Fruit fly (Drosophila melanogaster) whole organism, embryonic: Measurements from ENCODE around the gene CG14282.
A peak's percentile ranks its signal among the peaks of the same experiment; 100 is the strongest.

ENCODE experiments used
- Bgb ChIP-seq: fragments of 200-800 bp; sonication (Bioruptor generic); IDR thresholded peaks from 2 replicates; pipeline ENCODE4 v1.3.6; 2022; ENCODE audit warnings: missing biosample characterization, missing genetic modification characterization; ENCODE audit not compliant: partially characterized antibody
- CG10267 ChIP-seq: fragments of 200-800 bp; sonication (Bioruptor generic); optimal IDR thresholded peaks from 2 replicates; lab custom pipeline; 2018; ENCODE audit warnings: missing biosample characterization, mild to moderate bottlenecking, missing genetic modification characterization, moderate library complexity
- CG11695 ChIP-seq: fragments of 200-800 bp; sonication (Bioruptor generic); IDR thresholded peaks from 3 replicates; pipeline ENCODE4 v1.3.6; 2022; ENCODE audit warnings: missing biosample characterization, missing genetic modification characterization
- CG12391 ChIP-seq: fragments of 200-800 bp; sonication (Bioruptor generic); optimal IDR thresholded peaks from 3 replicates; lab custom pipeline; 2018; ENCODE audit warnings: missing biosample characterization, mild to moderate bottlenecking, missing genetic modification characterization, moderate library complexity
- CG13123 ChIP-seq: fragments of 200-800 bp; sonication (Bioruptor generic); optimal IDR thresholded peaks from 2 replicates; lab custom pipeline; 2016; ENCODE audit warnings: missing biosample characterization, missing genetic modification characterization
- CG13287 ChIP-seq: fragments of 200-800 bp; sonication (Bioruptor generic); IDR thresholded peaks from 2 replicates; pipeline ENCODE4 v1.3.6; 2022; ENCODE audit warnings: missing biosample characterization, missing genetic modification characterization; ENCODE audit not compliant: partially characterized antibody
- CG14441 ChIP-seq: fragments of 200-800 bp; sonication (Bioruptor generic); IDR thresholded peaks from 2 replicates; pipeline ENCODE4 v1.3.6; 2022; ENCODE audit warnings: missing biosample characterization, missing genetic modification characterization
- CG15269 ChIP-seq: fragments of 200-800 bp; sonication (Bioruptor generic); optimal IDR thresholded peaks from 2 replicates; lab custom pipeline; 2018; ENCODE audit warnings: missing biosample characterization, mild to moderate bottlenecking, missing genetic modification characterization, moderate library complexity
- CG1529 ChIP-seq: fragments of 200-800 bp; sonication (Bioruptor generic); optimal IDR thresholded peaks from 3 replicates; lab custom pipeline; 2018; ENCODE audit warnings: missing biosample characterization, missing genetic modification characterization
- CG16815 ChIP-seq: fragments of 200-800 bp; sonication (Bioruptor generic); optimal IDR thresholded peaks from 3 replicates; lab custom pipeline; 2017; ENCODE audit warnings: missing biosample characterization, mild to moderate bottlenecking, missing genetic modification characterization
- CG17385 ChIP-seq: fragments of 200-800 bp; sonication (Bioruptor generic); optimal IDR thresholded peaks from 3 replicates; lab custom pipeline; 2018; ENCODE audit warnings: missing biosample characterization, mild to moderate bottlenecking, missing genetic modification characterization
- CG2120 ChIP-seq: fragments of 200-800 bp; sonication (Bioruptor generic); optimal IDR thresholded peaks from 3 replicates; lab custom pipeline; 2016; ENCODE audit warnings: missing biosample characterization, missing genetic modification characterization
- CG30020 ChIP-seq: fragments of 200-800 bp; optimal IDR thresholded peaks from 2 replicates; lab custom pipeline; 2019; ENCODE audit warnings: missing biosample characterization, mild to moderate bottlenecking, missing genetic modification characterization, moderate library complexity
- CG30431 ChIP-seq: fragments of 200-800 bp; sonication (Bioruptor generic); optimal IDR thresholded peaks from 2 replicates; lab custom pipeline; 2017; ENCODE audit warnings: missing biosample characterization, missing genetic modification characterization
- CG31441 ChIP-seq: fragments of 200-800 bp; sonication (Bioruptor generic); IDR thresholded peaks from 2 replicates; pipeline ENCODE4 v1.3.6; 2022; ENCODE audit warnings: missing biosample characterization, missing genetic modification characterization
- CG34224 ChIP-seq: fragments of 200-800 bp; sonication (Bioruptor generic); IDR thresholded peaks from 3 replicates; pipeline ENCODE4 v1.3.6; 2022; ENCODE audit warnings: missing biosample characterization, missing genetic modification characterization; ENCODE audit not compliant: partially characterized antibody
- CG3726 ChIP-seq: fragments of 200-800 bp; sonication (Bioruptor generic); IDR thresholded peaks from 3 replicates; pipeline ENCODE4, ENCODE4 v1.3.6; 2022; ENCODE audit warnings: missing biosample characterization, missing genetic modification characterization
- CG4707 ChIP-seq: fragments of 200-800 bp; sonication (Bioruptor generic); optimal IDR thresholded peaks from 2 replicates; lab custom pipeline; 2018; ENCODE audit warnings: missing biosample characterization, mild to moderate bottlenecking, missing genetic modification characterization, moderate library complexity
- CG6254 ChIP-seq: fragments of 200-800 bp; sonication (Bioruptor generic); optimal IDR thresholded peaks from 3 replicates; lab custom pipeline; 2017; ENCODE audit warnings: mild to moderate bottlenecking, missing biosample characterization, missing genetic modification reagents, missing genetic modification characterization
- CG6813 ChIP-seq: fragments of 200-800 bp; sonication (Bioruptor generic); optimal IDR thresholded peaks from 2 replicates; lab custom pipeline; 2017; ENCODE audit warnings: missing biosample characterization, missing genetic modification characterization, mild to moderate bottlenecking, moderate library complexity, missing genetic modification reagents
- CG6854 ChIP-seq: fragments of 200-800 bp; sonication (Bioruptor generic); optimal IDR thresholded peaks from 3 replicates; lab custom pipeline; 2017; ENCODE audit warnings: missing biosample characterization, mild to moderate bottlenecking, missing genetic modification characterization
- CG8290 ChIP-seq, 3 experiments: fragments of 200-800 bp; sonication (Bioruptor generic); optimal IDR thresholded peaks; 2 replicates each; lab custom pipeline; 2016 to 2019; ENCODE audit warnings: missing biosample characterization in 3 of 3, missing genetic modification characterization in 3 of 3, mild to moderate bottlenecking in 2 of 3, moderate library complexity in 1 of 3
- CG9215 ChIP-seq: fragments of 200-800 bp; sonication (Bioruptor generic); IDR thresholded peaks from 2 replicates; pipeline ENCODE4 v1.3.6; 2022; ENCODE audit warnings: missing biosample characterization, missing genetic modification characterization
- D19B ChIP-seq: fragments of 200-800 bp; sonication (Bioruptor generic); optimal IDR thresholded peaks from 2 replicates; lab custom pipeline; 2017; ENCODE audit warnings: missing biosample characterization, mild to moderate bottlenecking, missing genetic modification characterization
- Deaf1 ChIP-seq: fragments of 200-800 bp; optimal IDR thresholded peaks from 3 replicates; lab custom pipeline; 2019; ENCODE audit warnings: missing biosample characterization, mild to moderate bottlenecking, missing genetic modification characterization, moderate library complexity
- Dfd ChIP-seq, 2 experiments: fragments of >200 bp; optimal IDR thresholded peaks; 2 replicates each; lab custom pipeline; 2017; ENCODE audit warnings: missing biosample characterization in 2 of 2, missing genetic modification characterization in 2 of 2
- Ets65A ChIP-seq: fragments of 200-800 bp; sonication (Bioruptor generic); peaks from one replicate; lab custom pipeline; 2016; ENCODE audit warnings: missing biosample characterization, missing genetic modification characterization
- HmgZ ChIP-seq: fragments of 200-800 bp; sonication (Bioruptor generic); optimal IDR thresholded peaks from 2 replicates; lab custom pipeline; 2018; ENCODE audit warnings: missing biosample characterization, mild to moderate bottlenecking, missing genetic modification characterization
- Hr39 ChIP-seq: fragments of >200 bp; optimal IDR thresholded peaks from 2 replicates; lab custom pipeline; 2017
- Meics ChIP-seq: fragments of 200-800 bp; sonication (Bioruptor generic); optimal IDR thresholded peaks from 2 replicates; lab custom pipeline; 2017; ENCODE audit warnings: missing biosample characterization, mild to moderate bottlenecking, missing genetic modification characterization
- Ptx1 ChIP-seq: fragments of 200-800 bp; sonication (Bioruptor generic); IDR thresholded peaks from 2 replicates; pipeline ENCODE4 v1.3.6; 2022; ENCODE audit warnings: missing biosample characterization, missing genetic modification characterization
- TFAM ChIP-seq: fragments of 200-800 bp; sonication (Bioruptor generic); optimal IDR thresholded peaks from 2 replicates; lab custom pipeline; 2017; ENCODE audit warnings: missing biosample characterization, missing genetic modification characterization, inconsistent platforms
- cas ChIP-seq: fragments of 200-800 bp; sonication (Bioruptor generic); IDR thresholded peaks from 2 replicates; pipeline ENCODE4 v1.3.6; 2022; ENCODE audit warnings: missing biosample characterization, missing genetic modification characterization
- chn ChIP-seq: fragments of 200-800 bp; sonication (Bioruptor generic); optimal IDR thresholded peaks from 2 replicates; lab custom pipeline; 2016; ENCODE audit warnings: missing biosample characterization, missing genetic modification characterization
- da ChIP-seq: fragments of 200-800 bp; sonication (Bioruptor generic); optimal IDR thresholded peaks from 2 replicates; lab custom pipeline; 2016; ENCODE audit warnings: missing biosample characterization, missing genetic modification characterization
- dm ChIP-seq: fragments of 200-800 bp; sonication (Bioruptor generic); optimal IDR thresholded peaks from 3 replicates; lab custom pipeline; 2016; ENCODE audit warnings: missing biosample characterization, missing genetic modification characterization
- dysf ChIP-seq: fragments of 200-800 bp; sonication (Bioruptor generic); IDR thresholded peaks from 3 replicates; pipeline ENCODE4 v1.3.6; 2022; ENCODE audit warnings: missing biosample characterization, missing genetic modification characterization
- ewg ChIP-seq: fragments of 200-800 bp; sonication (Bioruptor generic); optimal IDR thresholded peaks from 3 replicates; lab custom pipeline; 2017; ENCODE audit warnings: mild to moderate bottlenecking, missing biosample characterization, missing genetic modification reagents, missing genetic modification characterization
- hb ChIP-seq: fragments of 200-800 bp; sonication (Bioruptor generic); IDR thresholded peaks from 3 replicates; pipeline ENCODE4 v1.3.6; 2022; ENCODE audit warnings: missing biosample characterization, missing genetic modification characterization; ENCODE audit not compliant: partially characterized antibody
- her ChIP-seq: fragments of 200-800 bp; sonication (Bioruptor generic); optimal IDR thresholded peaks from 2 replicates; lab custom pipeline; 2016; ENCODE audit warnings: missing biosample characterization, missing genetic modification characterization
- jigr1 ChIP-seq: fragments of 200-800 bp; sonication (Bioruptor generic); IDR thresholded peaks from 3 replicates; pipeline ENCODE4 v1.3.6; 2022; ENCODE audit warnings: missing biosample characterization, missing genetic modification characterization
- pros ChIP-seq: fragments of 200-800 bp; sonication (Bioruptor generic); optimal IDR thresholded peaks from 3 replicates; lab custom pipeline; 2019; ENCODE audit warnings: missing biosample characterization, mild to moderate bottlenecking, missing genetic modification characterization, moderate library complexity
- psq ChIP-seq: fragments of 200-800 bp; sonication (Bioruptor generic); optimal IDR thresholded peaks from 2 replicates; lab custom pipeline; 2017; ENCODE audit warnings: missing biosample characterization, missing genetic modification characterization
- sob ChIP-seq: fragments of 200-800 bp; sonication (Bioruptor generic); IDR thresholded peaks from 2 replicates; pipeline ENCODE4 v1.3.6; 2022; ENCODE audit warnings: missing biosample characterization, missing genetic modification characterization
- toy ChIP-seq: fragments of 200-800 bp; sonication (Bioruptor generic); IDR thresholded peaks from 2 replicates; pipeline ENCODE4 v1.3.6; 2022; ENCODE audit warnings: missing biosample characterization, missing genetic modification characterization
- trh ChIP-seq: fragments of 200-800 bp; sonication (Bioruptor generic); optimal IDR thresholded peaks from 2 replicates; lab custom pipeline; 2016; ENCODE audit warnings: missing biosample characterization, missing genetic modification characterization
- twi ChIP-seq: fragments of 200-800 bp; optimal IDR thresholded peaks from 2 replicates; lab custom pipeline; 2019; ENCODE audit warnings: missing biosample characterization, mild to moderate bottlenecking, missing genetic modification characterization, moderate library complexity
- vnd ChIP-seq: fragments of 200-800 bp; sonication (Bioruptor generic); IDR thresholded peaks from 3 replicates; pipeline ENCODE4 v1.3.6; 2022; ENCODE audit warnings: missing biosample characterization, missing genetic modification characterization; ENCODE audit not compliant: partially characterized antibody
- zen2 ChIP-seq: fragments of 200-800 bp; sonication (Bioruptor generic); IDR thresholded peaks from 3 replicates; pipeline ENCODE4 v1.3.6; 2022; ENCODE audit warnings: missing biosample characterization, missing genetic modification characterization; ENCODE audit not compliant: partially characterized antibody
- zfh1 ChIP-seq: fragments of 200-800 bp; sonication (Bioruptor generic); IDR thresholded peaks from 3 replicates; pipeline ENCODE4 v1.3.6; 2022; ENCODE audit warnings: missing biosample characterization, missing genetic modification characterization

Gene CG14282

DNA sequence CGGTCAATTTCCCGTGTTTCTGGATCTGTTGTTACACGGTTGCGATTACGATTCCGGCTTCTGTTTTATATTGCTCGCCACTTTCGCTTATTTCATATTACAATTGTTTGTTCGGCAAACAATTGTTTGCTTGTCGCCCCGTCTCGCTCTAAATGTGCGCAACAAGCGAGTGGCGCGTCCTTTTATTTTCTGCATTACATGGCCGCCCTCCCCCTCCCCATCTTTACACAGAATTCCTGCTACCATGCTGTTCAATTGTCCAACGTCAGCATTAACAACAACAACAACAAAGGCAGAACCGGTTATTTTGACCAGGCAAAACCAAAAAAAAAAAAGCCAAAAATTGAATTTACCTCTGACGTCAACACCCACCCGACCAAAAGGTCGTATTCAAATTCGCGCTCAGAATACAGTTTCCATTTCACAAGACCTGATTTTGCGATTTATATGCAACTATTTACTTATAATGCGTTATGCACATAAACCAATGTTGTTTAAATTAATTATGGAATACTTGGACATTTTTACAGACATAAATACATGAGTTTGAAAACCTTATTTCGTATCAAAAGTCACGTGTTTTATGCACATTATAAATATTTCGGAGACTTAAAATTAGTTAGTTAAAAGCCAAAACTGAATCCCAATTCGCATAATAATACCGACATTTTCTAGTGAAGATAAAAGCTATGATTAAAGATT lies 10.6 kb upstream of the CG14282 start (continued):
- TF ChIP-seq HmgZ (tag; lab: Kevin White, UChicago) (no peak), CG30020 (tag; lab: Kevin White, UChicago) (no peak), Dfd (GFP tag; optimal IDR thresholded peaks at IDR 0.05; lab: Kevin White, UChicago) (no peak), CG12391 (no peak), trh (GFP tag; lab: Kevin White, UChicago) (no peak), Ets65A (GFP tag; lab: Kevin White, UChicago) (peak; percentile 3), chn (no peak), CG2120 (GFP tag; lab: Kevin White, UChicago) (peak; percentile 31), da (GFP tag; lab: Kevin White, UChicago) (no peak), Bgb (GFP tag; lab: Robert Waterston, UW) (no peak), CG3726 (GFP tag; lab: Robert Waterston, UW) (no peak), jigr1 (GFP tag; lab: Robert Waterston, UW) (no peak), CG15269 (no peak), zen2 (GFP tag; lab: Robert Waterston, UW) (0 out of 3 replicates have a peak, but pooled peaks have one; percentile 1), CG1529 (GFP tag; lab: Kevin White, UChicago) (no peak), CG6813 (GFP tag; lab: Kevin White, UChicago) (no peak), Hr39 (lab: Kevin White, UChicago) (no peak), CG16815 (GFP tag; lab: Kevin White, UChicago) (no peak), TFAM (GFP tag; lab: Kevin White, UChicago) (no peak), CG6854 (GFP tag; lab: Kevin White, UChicago) (no peak), CG14441 (GFP tag; lab: Robert Waterston, UW) (no peak), her (no peak), pros (GFP tag; lab: Kevin White, UChicago) (no peak), ewg (GFP tag; lab: Kevin White, UChicago) (peak; percentile 8), D19B (GFP tag; lab: Kevin White, UChicago) (no peak), CG11695 (no peak), Deaf1 (tag; lab: Kevin White, UChicago) (no peak), Ptx1 (GFP tag; lab: Robert Waterston, UW) (no peak), CG8290 (GFP tag; optimal IDR thresholded peaks at IDR 0.05; lab: Kevin White, UChicago) (no peak), CG8290 (tag; optimal IDR thresholded peaks at IDR 0.05; lab: Kevin White, UChicago) (no peak), CG13287 (GFP tag; lab: Robert Waterston, UW) (no peak), toy (no peak), cas (GFP tag; lab: Robert Waterston, UW) (no peak), dm (no peak), sob (GFP tag; lab: Robert Waterston, UW) (no peak), zfh1 (GFP tag; lab: Robert Waterston, UW) (no peak), twi (tag; lab: Kevin White, UChicago) (no peak), vnd (GFP tag; lab: Robert Waterston, UW) (no peak), CG31441 (GFP tag; lab: Robert Waterston, UW) (no peak), CG4707 (GFP tag; lab: Kevin White, UChicago) (peak; percentile 27), Meics (GFP tag; lab: Kevin White, UChicago) (no peak), CG34224 (GFP tag; lab: Robert Waterston, UW) (no peak), CG17385 (GFP tag; lab: Kevin White, UChicago) (peak; percentile 4), hb (GFP tag; lab: Robert Waterston, UW) (no peak), dysf (GFP tag; lab: Robert Waterston, UW) (no peak), CG13123 (GFP tag; lab: Kevin White, UChicago) (no peak), CG6254 (no peak), CG9215 (GFP tag; lab: Robert Waterston, UW) (no peak), CG10267 (no peak), psq (GFP tag; lab: Kevin White, UChicago) (peak; percentile 32), CG30431 (GFP tag; lab: Kevin White, UChicago) (no peak)
